Fruit fly (Drosophila melanogaster) whole organism, prepupa: Measurements from ENCODE around the gene CG33124.
A peak's percentile ranks its signal among the peaks of the same experiment; 100 is the strongest.

Experiments used
- CG11294 ChIP-seq: fragments of 200-800 bp; sonication (Bioruptor generic); IDR thresholded peaks from 2 replicates; pipeline ENCODE4 v1.3.6; 2022; ENCODE audit warnings: missing biosample characterization, missing genetic modification characterization
- CG15336 ChIP-seq: fragments of 200-800 bp; sonication (Bioruptor generic); IDR thresholded peaks from 2 replicates; pipeline ENCODE4 v1.3.6; 2022; ENCODE audit warnings: missing biosample characterization, missing genetic modification characterization
- CG1621 ChIP-seq: fragments of 200-800 bp; sonication (Bioruptor generic); optimal IDR thresholded peaks from 3 replicates; lab custom pipeline; 2018; ENCODE audit warnings: missing biosample characterization, mild to moderate bottlenecking, missing genetic modification characterization
- CG3032 ChIP-seq: fragments of 200-800 bp; optimal IDR thresholded peaks from 2 replicates; lab custom pipeline; 2019; ENCODE audit warnings: missing biosample characterization, mild to moderate bottlenecking, missing genetic modification characterization, moderate library complexity
- CG34406 ChIP-seq: fragments of 200-800 bp; sonication (Bioruptor generic); optimal IDR thresholded peaks from 3 replicates; lab custom pipeline; 2016; ENCODE audit warnings: missing biosample characterization, missing genetic modification characterization
- CG3919 ChIP-seq: fragments of 200-800 bp; sonication (Bioruptor generic); optimal IDR thresholded peaks from 3 replicates; lab custom pipeline; 2016; ENCODE audit warnings: missing biosample characterization, missing genetic modification characterization
- CG4318 ChIP-seq: fragments of 200-800 bp; sonication (Bioruptor generic); optimal IDR thresholded peaks from 3 replicates; lab custom pipeline; 2017; ENCODE audit warnings: missing biosample characterization, mild to moderate bottlenecking, missing genetic modification characterization
- CG6276 ChIP-seq: fragments of 200-800 bp; sonication (Bioruptor generic); optimal IDR thresholded peaks from 2 replicates; lab custom pipeline; 2017; ENCODE audit warnings: missing biosample characterization, mild to moderate bottlenecking, missing genetic modification characterization
- CG6792 ChIP-seq: fragments of 200-800 bp; sonication (Bioruptor generic); optimal IDR thresholded peaks from 3 replicates; lab custom pipeline; 2016; ENCODE audit warnings: missing biosample characterization, missing genetic modification characterization
- CG6808 ChIP-seq: fragments of 200-800 bp; sonication (Bioruptor generic); optimal IDR thresholded peaks from 3 replicates; lab custom pipeline; 2017; ENCODE audit warnings: missing biosample characterization, missing genetic modification characterization, mild to moderate bottlenecking, moderate library complexity, missing genetic modification reagents
- CG6854 ChIP-seq: fragments of 200-800 bp; sonication (Bioruptor generic); optimal IDR thresholded peaks from 2 replicates; lab custom pipeline; 2017; ENCODE audit warnings: missing biosample characterization, mild to moderate bottlenecking, missing genetic modification characterization
- CG7368 ChIP-seq: fragments of 200-800 bp; sonication (Bioruptor generic); optimal IDR thresholded peaks from 3 replicates; lab custom pipeline; 2016; ENCODE audit warnings: missing biosample characterization, missing genetic modification characterization
- CG8119 ChIP-seq: fragments of 200-800 bp; sonication (Bioruptor generic); IDR thresholded peaks from 3 replicates; pipeline ENCODE4 v1.3.6; 2022; ENCODE audit warnings: missing biosample characterization, missing genetic modification characterization
- CG8319 ChIP-seq: fragments of 200-800 bp; sonication (Bioruptor generic); optimal IDR thresholded peaks from 3 replicates; lab custom pipeline; 2016; ENCODE audit warnings: missing biosample characterization, missing genetic modification characterization
- CG9139 ChIP-seq: fragments of 200-800 bp; sonication (Bioruptor generic); optimal IDR thresholded peaks from 3 replicates; lab custom pipeline; 2017; ENCODE audit warnings: missing biosample characterization, mild to moderate bottlenecking, missing genetic modification characterization
- Eip75B ChIP-seq: fragments of 200-800 bp; sonication (Bioruptor generic); optimal IDR thresholded peaks from 3 replicates; lab custom pipeline; 2016; ENCODE audit warnings: missing biosample characterization, missing genetic modification characterization
- Eip78C ChIP-seq: fragments of 200-800 bp; sonication (Bioruptor generic); peaks from one replicate; lab custom pipeline; 2016; ENCODE audit warnings: missing biosample characterization, missing genetic modification characterization
- Ets21C ChIP-seq: fragments of 200-800 bp; sonication (Bioruptor generic); optimal IDR thresholded peaks from 3 replicates; lab custom pipeline; 2016; ENCODE audit warnings: missing biosample characterization, missing genetic modification characterization
- Ets96B ChIP-seq: fragments of 200-800 bp; optimal IDR thresholded peaks from 2 replicates; lab custom pipeline; 2019; ENCODE audit warnings: missing biosample characterization, mild to moderate bottlenecking, missing genetic modification characterization, moderate library complexity
- Gug ChIP-seq: fragments of 200-800 bp; sonication (Bioruptor generic); IDR thresholded peaks from 2 replicates; pipeline ENCODE4 v1.3.6; 2022; ENCODE audit warnings: missing biosample characterization, missing genetic modification characterization
- Hr38 ChIP-seq: sonication (Bioruptor generic); optimal IDR thresholded peaks from 2 replicates; lab custom pipeline; 2016; ENCODE audit warnings: missing biosample characterization, missing genetic modification characterization
- Hr39 ChIP-seq: fragments of 200-800 bp; sonication (Bioruptor generic); optimal IDR thresholded peaks from 2 replicates; lab custom pipeline; 2016; ENCODE audit warnings: missing biosample characterization, missing genetic modification characterization
- Hr4 ChIP-seq: fragments of 200-800 bp; sonication (Bioruptor generic); optimal IDR thresholded peaks from 3 replicates; lab custom pipeline; 2016; ENCODE audit warnings: missing biosample characterization, missing genetic modification characterization
- Lpt ChIP-seq: fragments of 200-800 bp; sonication (Bioruptor generic); optimal IDR thresholded peaks from 3 replicates; lab custom pipeline; 2016; ENCODE audit warnings: missing biosample characterization, missing genetic modification characterization
- Met ChIP-seq: fragments of 200-800 bp; sonication (Bioruptor generic); optimal IDR thresholded peaks from 3 replicates; lab custom pipeline; 2016; ENCODE audit warnings: missing biosample characterization, missing genetic modification characterization
- OdsH ChIP-seq: fragments of 200-800 bp; sonication (Bioruptor generic); optimal IDR thresholded peaks from 3 replicates; lab custom pipeline; 2016; ENCODE audit warnings: missing biosample characterization, missing genetic modification characterization
- Smox ChIP-seq: fragments of 200-800 bp; sonication (Bioruptor generic); optimal IDR thresholded peaks from 3 replicates; lab custom pipeline; 2016; ENCODE audit warnings: missing biosample characterization, missing genetic modification characterization
- achi ChIP-seq: fragments of 200-800 bp; sonication (Bioruptor generic); optimal IDR thresholded peaks from 3 replicates; lab custom pipeline; 2016; ENCODE audit warnings: missing biosample characterization, missing genetic modification characterization
- acj6 ChIP-seq: fragments of 200-800 bp; sonication (Bioruptor generic); optimal IDR thresholded peaks from 3 replicates; lab custom pipeline; 2016; ENCODE audit warnings: missing biosample characterization, missing genetic modification characterization
- cyc ChIP-seq: fragments of 200-800 bp; sonication (Bioruptor generic); optimal IDR thresholded peaks from 3 replicates; lab custom pipeline; 2016; ENCODE audit warnings: missing biosample characterization, missing genetic modification characterization
- dac ChIP-seq: fragments of 200-800 bp; sonication (Bioruptor generic); optimal IDR thresholded peaks from 2 replicates; lab custom pipeline; 2017; ENCODE audit warnings: missing biosample characterization, mild to moderate bottlenecking, missing genetic modification characterization
- eg ChIP-seq: fragments of 200-800 bp; sonication (Bioruptor generic); IDR thresholded peaks from 3 replicates; pipeline ENCODE4 v1.3.6; 2022; ENCODE audit warnings: missing biosample characterization, missing genetic modification characterization
- esn ChIP-seq: fragments of 200-800 bp; sonication (Bioruptor generic); optimal IDR thresholded peaks from 2 replicates; lab custom pipeline; 2016; ENCODE audit warnings: missing biosample characterization, mild to moderate bottlenecking, missing genetic modification characterization, moderate library complexity
- fd85E ChIP-seq: fragments of 200-800 bp; sonication (Bioruptor generic); optimal IDR thresholded peaks from 3 replicates; lab custom pipeline; 2016; ENCODE audit warnings: missing biosample characterization, missing genetic modification characterization
- fkh ChIP-seq: fragments of 200-800 bp; sonication (Bioruptor generic); optimal IDR thresholded peaks from 3 replicates; lab custom pipeline; 2017; ENCODE audit warnings: missing biosample characterization, mild to moderate bottlenecking, missing genetic modification characterization, moderate library complexity
- lz ChIP-seq: fragments of 200-800 bp; sonication (Bioruptor generic); optimal IDR thresholded peaks from 3 replicates; lab custom pipeline; 2016; ENCODE audit warnings: missing biosample characterization, missing genetic modification characterization
- net ChIP-seq: fragments of 200-800 bp; sonication (Bioruptor generic); optimal IDR thresholded peaks from 3 replicates; lab custom pipeline; 2016; ENCODE audit warnings: missing biosample characterization, missing genetic modification characterization
- pdm3 ChIP-seq: fragments of 200-800 bp; sonication (Bioruptor generic); optimal IDR thresholded peaks from 3 replicates; lab custom pipeline; 2016; ENCODE audit warnings: missing biosample characterization, missing genetic modification characterization
- salr ChIP-seq, 2 experiments: fragments of 200-800 bp; sonication (Bioruptor generic); optimal IDR thresholded peaks; 3 replicates each; lab custom pipeline; 2016 to 2018; ENCODE audit warnings: missing biosample characterization in 2 of 2, missing genetic modification characterization in 2 of 2, mild to moderate bottlenecking in 1 of 2
- ss ChIP-seq, 2 experiments: fragments of 200-800 bp; sonication (Bioruptor generic); optimal IDR thresholded peaks; 2 replicates in 1 of 2; 3 replicates in 1 of 2; lab custom pipeline; 2017 to 2018; ENCODE audit warnings: mild to moderate bottlenecking in 2 of 2, missing biosample characterization in 2 of 2, missing genetic modification characterization in 2 of 2, moderate library complexity in 1 of 2
- svp ChIP-seq: fragments of 200-800 bp; sonication (Bioruptor generic); peaks from one replicate; lab custom pipeline; 2016; ENCODE audit warnings: missing biosample characterization, missing genetic modification characterization
- topi ChIP-seq: fragments of 200-800 bp; sonication (Bioruptor generic); optimal IDR thresholded peaks from 3 replicates; lab custom pipeline; 2016; ENCODE audit warnings: missing biosample characterization, missing genetic modification characterization
- vri ChIP-seq: fragments of 200-800 bp; sonication (Bioruptor generic); optimal IDR thresholded peaks from 3 replicates; lab custom pipeline; 2016; ENCODE audit warnings: missing biosample characterization, mild to moderate bottlenecking, missing genetic modification characterization

The CG33124 gene

dm6 chr2L:2166958-2167707 lies 41.8 kb downstream of the CG33124 start (continued):
- TF ChIP-seq CG1621 (tag; lab: Kevin White, UChicago) (no peak), Gug (GFP tag; lab: Robert Waterston, UW) (no peak), CG4318 (GFP tag; lab: Kevin White, UChicago) (no peak), CG7368 (no peak), ss (GFP tag; optimal IDR thresholded peaks at IDR 0.05; lab: Kevin White, UChicago) (no peak), Eip75B (GFP tag; lab: Kevin White, UChicago) (no peak), Hr38 (GFP tag; lab: Kevin White, UChicago) (no peak), CG9139 (GFP tag; lab: Kevin White, UChicago) (no peak), Ets21C (GFP tag; lab: Kevin White, UChicago) (no peak), net (GFP tag; lab: Kevin White, UChicago) (peak; percentile 14), Hr39 (no peak), Met (GFP tag; lab: Kevin White, UChicago) (no peak), CG6276 (GFP tag; lab: Kevin White, UChicago) (no peak), acj6 (no peak), Smox (GFP tag; lab: Kevin White, UChicago) (no peak), pdm3 (GFP tag; lab: Kevin White, UChicago) (no peak), lz (GFP tag; lab: Kevin White, UChicago) (no peak), CG6792 (no peak), CG8319 (GFP tag; lab: Kevin White, UChicago) (no peak), CG34406 (no peak), CG3919 (peak; percentile 17), dac (GFP tag; lab: Kevin White, UChicago) (no peak), salr (GFP tag; optimal IDR thresholded peaks at IDR 0.05; lab: Kevin White, UChicago) (peak; percentile 3 to 15), CG15336 (GFP tag; lab: Robert Waterston, UW) (peak; percentile 16; the same call in 1 of the 2 replicates), esn (GFP tag; lab: Kevin White, UChicago) (no peak), Ets96B (tag; lab: Kevin White, UChicago) (peak; percentile 2), cyc (no peak), fd85E (GFP tag; lab: Kevin White, UChicago) (no peak)

DNA sequence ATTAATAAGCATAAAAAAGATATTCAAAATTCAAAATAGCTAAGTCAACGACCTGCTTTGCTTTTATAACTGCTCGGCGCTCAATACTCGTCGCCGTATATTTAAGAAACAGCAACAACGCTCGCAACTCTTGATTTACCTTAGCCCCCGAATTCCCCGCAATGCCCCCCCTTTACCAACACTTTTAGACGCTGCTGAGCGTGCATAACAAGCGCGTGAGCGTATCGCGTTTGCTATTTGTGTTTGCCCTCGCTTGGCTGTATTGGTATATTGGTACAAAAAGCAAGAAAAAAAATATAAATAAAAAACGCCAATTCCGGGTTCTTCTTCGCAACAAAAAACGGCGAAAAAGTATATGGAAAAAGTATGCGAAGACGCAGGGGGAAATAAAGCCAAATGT lies 43.0 kb downstream of the CG33124 start:
- TF ChIP-seq CG6854 (GFP tag; lab: Kevin White, UChicago), result peak; percentile 62
- TF ChIP-seq CG1621 (tag; lab: Kevin White, UChicago), result no peak
- no peak for TF ChIP-seq pdm3 (GFP tag; lab: Kevin White, UChicago)
- TF ChIP-seq CG8319 (GFP tag; lab: Kevin White, UChicago), result no peak
- TF ChIP-seq svp (GFP tag; lab: Kevin White, UChicago), result peak; percentile 44
- TF ChIP-seq Eip78C (GFP tag; lab: Kevin White, UChicago), result peak; percentile 38
- TF ChIP-seq ss (GFP tag; optimal IDR thresholded peaks at IDR 0.05; lab: Kevin White, UChicago), result peak in 1 of 2 experiments; percentile 5
- TF ChIP-seq Met (GFP tag; lab: Kevin White, UChicago), result no peak
- no peak for TF ChIP-seq Gug (GFP tag; lab: Robert Waterston, UW)
- peak; percentile 62 for TF ChIP-seq vri (GFP tag; lab: Kevin White, UChicago)
- TF ChIP-seq CG6276 (GFP tag; lab: Kevin White, UChicago), result no peak
- TF ChIP-seq Hr39, result no peak
- TF ChIP-seq CG3032 (tag; lab: Kevin White, UChicago), result no peak
- TF ChIP-seq fkh, result peak; percentile 95

DNA sequence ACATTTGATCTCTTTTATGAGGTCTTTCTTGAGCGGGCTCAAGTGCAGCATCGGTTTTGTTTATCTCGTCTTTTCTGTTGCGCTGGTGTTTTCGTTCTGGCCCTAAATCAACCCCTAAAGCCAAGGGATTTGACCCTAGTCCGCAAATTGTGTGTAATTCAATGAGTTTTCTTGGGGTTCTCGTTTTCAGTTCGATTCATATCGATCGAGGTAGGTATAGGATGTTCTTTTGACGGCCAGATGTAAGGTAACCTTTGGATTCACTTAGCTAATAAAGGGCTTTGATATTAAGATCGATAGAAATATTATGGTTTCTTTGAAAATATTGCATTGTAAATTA lies 43.7 kb downstream of the CG33124 start:
- TF ChIP-seq CG6276 (GFP tag; lab: Kevin White, UChicago) (no peak), pdm3 (GFP tag; lab: Kevin White, UChicago) (no peak), CG8119 (no peak), topi (GFP tag; lab: Kevin White, UChicago) (no peak), net (GFP tag; lab: Kevin White, UChicago) (no peak), lz (GFP tag; lab: Kevin White, UChicago) (no peak), Lpt (GFP tag; lab: Kevin White, UChicago) (no peak), OdsH (GFP tag; lab: Kevin White, UChicago) (no peak), Gug (GFP tag; lab: Robert Waterston, UW) (no peak), CG11294 (no peak), vri (GFP tag; lab: Kevin White, UChicago) (no peak), CG6792 (no peak), achi (GFP tag; lab: Kevin White, UChicago) (no peak), CG3032 (tag; lab: Kevin White, UChicago) (no peak), CG7368 (no peak), eg (GFP tag; lab: Robert Waterston, UW) (no peak), CG6808 (GFP tag; lab: Kevin White, UChicago) (no peak), Hr4 (no peak), acj6 (no peak)
- TF ChIP-seq, all 60 proteins: peak for 0
